Fruit fly (Drosophila melanogaster): Measurements from ENCODE around the gene CG6686.
A peak's percentile ranks its signal among the peaks of the same experiment; 100 is the strongest.

Gene CG6686

DNA sequence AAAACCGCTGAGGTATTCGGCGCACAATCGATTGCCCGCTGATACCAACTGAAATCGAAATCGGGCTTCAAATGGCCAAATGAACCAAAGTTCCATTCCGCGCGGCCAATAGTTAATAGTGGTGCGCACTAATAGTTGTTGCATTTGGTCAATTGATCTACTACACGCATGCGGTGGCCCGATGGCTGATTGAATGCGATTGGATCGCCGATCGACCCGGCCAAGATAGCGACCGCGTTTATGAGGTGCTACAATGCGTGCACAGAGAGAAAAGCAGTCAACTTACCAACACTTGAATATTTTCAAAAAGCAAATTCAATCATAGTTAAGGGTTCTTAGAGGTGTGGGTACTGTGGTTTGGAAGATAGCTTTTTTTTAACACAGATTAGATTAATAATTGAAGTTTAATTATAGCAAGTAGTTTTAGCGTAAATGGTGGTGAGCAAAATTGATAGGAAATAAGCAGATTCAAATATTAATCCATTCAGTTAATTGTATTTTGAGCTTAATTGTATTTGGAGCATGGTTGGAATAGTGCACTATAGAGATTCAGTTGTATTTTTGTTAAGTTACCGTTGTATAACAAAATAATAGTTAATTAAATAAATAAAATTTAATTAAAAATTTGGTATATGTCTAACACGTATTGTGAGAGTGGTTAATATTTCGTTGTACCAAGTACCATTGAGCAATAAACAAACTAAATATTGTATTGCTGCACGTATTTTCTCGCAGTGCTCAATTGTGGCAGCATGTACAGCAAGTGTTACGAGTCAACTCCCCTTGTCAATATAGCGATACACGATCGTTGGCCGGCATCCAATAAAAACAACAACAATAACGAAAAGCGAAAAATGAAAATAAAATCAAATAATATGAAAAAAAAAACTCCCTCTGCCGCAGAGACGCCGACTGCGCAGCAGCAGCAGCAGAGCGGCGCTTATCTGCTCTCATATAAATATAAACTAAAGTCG lies 38.9 kb upstream of the CG6686 start (continued):
- TF ChIP-seq HLHmδ (GFP tag; optimal IDR thresholded peaks at IDR 0.05) (no peak), CG1024 (GFP tag; IDR thresholded peaks at IDR 0.05) (no peak; the same call in 1 of the 2 replicates), CG33213 (GFP tag; optimal IDR thresholded peaks at IDR 0.05) (no peak), tin (GFP tag; optimal IDR thresholded peaks at IDR 0.05) (peak; percentile 30), ab (GFP tag; optimal IDR thresholded peaks at IDR 0.05) (no peak), sima (GFP tag; optimal IDR thresholded peaks at IDR 0.05) (no peak), Xbp1 (GFP tag; optimal IDR thresholded peaks at IDR 0.05) (peak; percentile 61), Taf1 (GFP tag; IDR thresholded peaks at IDR 0.05) (peak; percentile 29; the same call in 1 of the 2 replicates), CG2678 (tag; optimal IDR thresholded peaks at IDR 0.05) (peak; percentile 71), abd-A (tag; optimal IDR thresholded peaks at IDR 0.05) (no peak), Bteb2 (GFP tag; optimal IDR thresholded peaks at IDR 0.05) (peak; percentile 10), Dek (tag; optimal IDR thresholded peaks at IDR 0.05) (peak; percentile 7), CG9817 (tag; optimal IDR thresholded peaks at IDR 0.05) (peak; percentile 24), Poxn (GFP tag; IDR thresholded peaks at IDR 0.05) (no peak), Scr (GFP tag; IDR thresholded peaks at IDR 0.05; ENCODE audit: partially characterized antibody) (no peak), ind (GFP tag; optimal IDR thresholded peaks at IDR 0.05) (peak; percentile 38), CG14860 (GFP tag; IDR thresholded peaks at IDR 0.05; ENCODE audit: partially characterized antibody) (no peak), CG11398 (GFP tag; optimal IDR thresholded peaks at IDR 0.05) (peak; percentile 6), dpn (GFP tag; optimal IDR thresholded peaks at IDR 0.05) (peak in 1 of 2 experiments; percentile 40), Ada2b (GFP tag; IDR thresholded peaks at IDR 0.05) (no peak), CrebB (tag; optimal IDR thresholded peaks at IDR 0.05) (no peak), zfh2 (GFP tag; optimal IDR thresholded peaks at IDR 0.05) (no peak), slou (GFP tag; optimal IDR thresholded peaks at IDR 0.05) (no peak), CG12744 (GFP tag; optimal IDR thresholded peaks at IDR 0.05) (no peak), trh (GFP tag; optimal IDR thresholded peaks at IDR 0.05) (peak; percentile 31), CG2202 (tag; optimal IDR thresholded peaks at IDR 0.05) (no peak), hth (optimal IDR thresholded peaks at IDR 0.05) (no peak), CG4328 (GFP tag; optimal IDR thresholded peaks at IDR 0.05) (peak; percentile 34), ro (GFP tag; IDR thresholded peaks at IDR 0.05) (no peak), cas (GFP tag; IDR thresholded peaks at IDR 0.05) (no peak), CG12769 (tag; optimal IDR thresholded peaks at IDR 0.05) (peak; percentile 22), CG10979 (tag; optimal IDR thresholded peaks at IDR 0.05) (peak; percentile 62), hkb (optimal IDR thresholded peaks at IDR 0.05) (no peak), hkb (GFP tag; IDR thresholded peaks at IDR 0.05) (0 out of 2 replicates have a peak, but pooled peaks have one; percentile 21), Awh (GFP tag; IDR thresholded peaks at IDR 0.05) (peak; percentile 52), pros (GFP tag; optimal IDR thresholded peaks at IDR 0.05) (no peak), Rx (GFP tag; IDR thresholded peaks at IDR 0.05) (peak; percentile 33; the same call in 1 of the 2 replicates), nau (GFP tag; optimal IDR thresholded peaks at IDR 0.05) (no peak), gcm2 (GFP tag; optimal IDR thresholded peaks at IDR 0.05) (peak; percentile 47), Lpt (GFP tag; optimal IDR thresholded peaks at IDR 0.05) (no peak), yki (optimal IDR thresholded peaks at IDR 0.05) (no peak), NFAT (GFP tag; IDR thresholded peaks at IDR 0.05) (peak; percentile 38; the same call in 1 of the 2 replicates), Blimp-1 (GFP tag; optimal IDR thresholded peaks at IDR 0.05) (peak; percentile 63), Dip3 (GFP tag; optimal IDR thresholded peaks at IDR 0.05) (no peak), C15 (GFP tag; IDR thresholded peaks at IDR 0.05) (0 out of 3 replicates have a peak, but pooled peaks have one; percentile 23), tup (GFP tag; optimal IDR thresholded peaks at IDR 0.05) (no peak), fd3F (GFP tag; optimal IDR thresholded peaks at IDR 0.05) (peak; percentile 4), phol (tag; optimal IDR thresholded peaks at IDR 0.05) (peak; percentile 66), CG2889 (GFP tag; IDR thresholded peaks at IDR 0.05) (0 out of 3 replicates have a peak, but pooled peaks have one; percentile 31)

Data from whole organism, embryonic.